Fruit fly (Drosophila melanogaster) whole organism, embryonic: Measurements from ENCODE around the gene LIMK1.

Experiments
- CG1792 ChIP-seq: fragments of 200-800 bp; sonication (Bioruptor generic); optimal IDR thresholded peaks from 2 replicates; lab custom pipeline; 2016; ENCODE audit warnings: missing biosample characterization, missing genetic modification characterization
- CG3281 ChIP-seq: fragments of 200-800 bp; sonication (Bioruptor generic); optimal IDR thresholded peaks from 3 replicates; lab custom pipeline; 2017; ENCODE audit warnings: missing biosample characterization, mild to moderate bottlenecking, missing genetic modification characterization
- Ets97D ChIP-seq: fragments of 200-800 bp; sonication (Bioruptor generic); optimal IDR thresholded peaks from 3 replicates; lab custom pipeline; 2016; ENCODE audit warnings: missing biosample characterization, missing genetic modification characterization
- hth ChIP-seq: fragments of >200 bp; optimal IDR thresholded peaks from 2 replicates; lab custom pipeline; 2017; ENCODE audit warnings: inconsistent platforms
- otp ChIP-seq: fragments of 200-800 bp; sonication (Bioruptor generic); IDR thresholded peaks from 3 replicates; pipeline ENCODE4, ENCODE4 v1.3.6; 2022; ENCODE audit warnings: missing biosample characterization, missing genetic modification characterization
- sens ChIP-seq: fragments of 200-800 bp; sonication (Bioruptor generic); peaks from one replicate; lab custom pipeline; 2016; ENCODE audit warnings: missing biosample characterization, missing genetic modification characterization

- TF ChIP-seq sens: peak; percentile 89
- no peak for TF ChIP-seq Ets97D
- no peak; the same call in 2 of the 3 replicates for TF ChIP-seq otp (GFP tag; lab: Robert Waterston, UW)
- no peak for TF ChIP-seq hth (lab: Kevin White, UChicago)
- peak; percentile 67 for TF ChIP-seq CG3281
- no peak for TF ChIP-seq CG1792 (GFP tag; lab: Kevin White, UChicago)
Observed at dm6 chrX:12578701-12579372, 13.2 kb downstream of the LIMK1 start.
